Fruit fly (Drosophila melanogaster) whole organism, embryonic: Measurements from ENCODE around the gene Vps13D.

ENCODE experiments used
- CG10209 ChIP-seq: fragments of 200-800 bp; sonication (Bioruptor generic); optimal IDR thresholded peaks from 3 replicates; lab custom pipeline; 2017; ENCODE audit warnings: missing biosample characterization, mild to moderate bottlenecking, missing genetic modification characterization, missing genetic modification reagents
- CG10959 ChIP-seq: fragments of 200-800 bp; sonication (Bioruptor generic); IDR thresholded peaks from 2 replicates; pipeline ENCODE4 v1.3.6; 2022; ENCODE audit warnings: missing biosample characterization, missing genetic modification characterization
- CG11093 ChIP-seq: fragments of 200-800 bp; sonication (Bioruptor generic); IDR thresholded peaks from 3 replicates; pipeline ENCODE4 v1.3.6; 2022; ENCODE audit warnings: missing biosample characterization, missing genetic modification characterization
- CG11695 ChIP-seq: fragments of 200-800 bp; sonication (Bioruptor generic); IDR thresholded peaks from 3 replicates; pipeline ENCODE4 v1.3.6; 2022; ENCODE audit warnings: missing biosample characterization, missing genetic modification characterization
- CG12071 ChIP-seq: fragments of 200-800 bp; sonication (Bioruptor generic); optimal IDR thresholded peaks from 3 replicates; lab custom pipeline; 2018; ENCODE audit warnings: missing biosample characterization, mild to moderate bottlenecking, missing genetic modification characterization
- CG14050 ChIP-seq: fragments of 200-800 bp; sonication (Bioruptor generic); IDR thresholded peaks from 3 replicates; pipeline ENCODE4 v1.3.6; 2022; ENCODE audit warnings: missing biosample characterization, missing genetic modification characterization
- CG2116 ChIP-seq: fragments of 200-800 bp; sonication (Bioruptor generic); optimal IDR thresholded peaks from 3 replicates; lab custom pipeline; 2018; ENCODE audit warnings: missing biosample characterization, mild to moderate bottlenecking, missing genetic modification characterization
- CG2202 ChIP-seq: fragments of 200-800 bp; sonication (Bioruptor generic); optimal IDR thresholded peaks from 2 replicates; lab custom pipeline; 2018; ENCODE audit warnings: missing biosample characterization, mild to moderate bottlenecking, missing genetic modification characterization
- CG3726 ChIP-seq: fragments of 200-800 bp; sonication (Bioruptor generic); IDR thresholded peaks from 3 replicates; pipeline ENCODE4, ENCODE4 v1.3.6; 2022; ENCODE audit warnings: missing biosample characterization, missing genetic modification characterization
- CG3838 ChIP-seq: fragments of 200-800 bp; sonication (Bioruptor generic); optimal IDR thresholded peaks from 3 replicates; lab custom pipeline; 2016; ENCODE audit warnings: missing biosample characterization, missing genetic modification characterization
- CG4282 ChIP-seq: fragments of 200-800 bp; sonication (Bioruptor generic); optimal IDR thresholded peaks from 2 replicates; lab custom pipeline; 2016; ENCODE audit warnings: missing biosample characterization, missing genetic modification characterization
- CG4328 ChIP-seq: fragments of 200-800 bp; sonication (Bioruptor generic); optimal IDR thresholded peaks from 3 replicates; lab custom pipeline; 2017; ENCODE audit warnings: missing biosample characterization, missing genetic modification reagents, missing genetic modification characterization
- CG6254 ChIP-seq: fragments of 200-800 bp; sonication (Bioruptor generic); optimal IDR thresholded peaks from 3 replicates; lab custom pipeline; 2017; ENCODE audit warnings: mild to moderate bottlenecking, missing biosample characterization, missing genetic modification reagents, missing genetic modification characterization
- CG7372 ChIP-seq: fragments of 200-800 bp; sonication (Bioruptor generic); IDR thresholded peaks from 2 replicates; pipeline ENCODE4 v1.3.6; 2022; ENCODE audit warnings: missing biosample characterization, missing genetic modification characterization
- CG7839 ChIP-seq: fragments of 200-800 bp; sonication (Bioruptor generic); optimal IDR thresholded peaks from 3 replicates; lab custom pipeline; 2018; ENCODE audit warnings: missing biosample characterization, mild to moderate bottlenecking, missing genetic modification characterization, moderate library complexity
- CG8478 ChIP-seq: fragments of >200 bp; optimal IDR thresholded peaks from 2 replicates; lab custom pipeline; 2018
- CG9727 ChIP-seq: fragments of 200-800 bp; sonication (Bioruptor generic); optimal IDR thresholded peaks from 3 replicates; lab custom pipeline; 2017; ENCODE audit warnings: missing biosample characterization, mild to moderate bottlenecking, missing genetic modification characterization
- CG9876 ChIP-seq: fragments of 200-800 bp; sonication (Bioruptor generic); optimal IDR thresholded peaks from 2 replicates; lab custom pipeline; 2016; ENCODE audit warnings: missing biosample characterization, missing genetic modification characterization
- Eip74EF ChIP-seq, 2 experiments: fragments of 200-800 bp in 1 of 2; fragments of >200 bp in 1 of 2; sonication (Bioruptor generic) in 1 of 2; optimal IDR thresholded peaks; 2 replicates each; lab custom pipeline; 2017 to 2019; ENCODE audit warnings: missing biosample characterization in 2 of 2, missing genetic modification characterization in 2 of 2, mild to moderate bottlenecking in 1 of 2, moderate library complexity in 1 of 2
- Gug ChIP-seq: fragments of 200-800 bp; sonication (Bioruptor generic); IDR thresholded peaks from 4 replicates; pipeline ENCODE4 v1.3.6; 2022; ENCODE audit warnings: missing biosample characterization, missing genetic modification characterization
- HLH3B ChIP-seq: fragments of 200-800 bp; sonication (Bioruptor generic); IDR thresholded peaks from 2 replicates; pipeline ENCODE4 v1.3.6; 2022; ENCODE audit warnings: missing biosample characterization, missing genetic modification characterization
- HmgZ ChIP-seq: fragments of 200-800 bp; sonication (Bioruptor generic); optimal IDR thresholded peaks from 2 replicates; lab custom pipeline; 2018; ENCODE audit warnings: missing biosample characterization, mild to moderate bottlenecking, missing genetic modification characterization
- Hr78 ChIP-seq, 2 experiments: fragments of 200-800 bp in 1 of 2; fragments of >200 bp in 1 of 2; sonication (Bioruptor generic) in 1 of 2; optimal IDR thresholded peaks; 2 replicates each; lab custom pipeline; 2017 to 2019; ENCODE audit warnings: missing biosample characterization in 2 of 2, missing genetic modification characterization in 2 of 2, mild to moderate bottlenecking in 1 of 2, moderate library complexity in 1 of 2
- MTF-1 ChIP-seq: fragments of 200-800 bp; sonication (Bioruptor generic); optimal IDR thresholded peaks from 2 replicates; lab custom pipeline; 2018; ENCODE audit warnings: missing biosample characterization, mild to moderate bottlenecking, missing genetic modification characterization, borderline replicate concordance
- NC2β ChIP-seq: fragments of 200-800 bp; sonication (Bioruptor generic); optimal IDR thresholded peaks from 2 replicates; lab custom pipeline; 2016; ENCODE audit warnings: missing biosample characterization, missing genetic modification characterization
- Rfx ChIP-seq: fragments of 200-800 bp; sonication (Bioruptor generic); IDR thresholded peaks from 2 replicates; pipeline ENCODE4 v1.3.6; 2022; ENCODE audit warnings: missing biosample characterization, missing genetic modification characterization
- Side ChIP-seq: fragments of 200-800 bp; sonication (Bioruptor generic); optimal IDR thresholded peaks from 2 replicates; lab custom pipeline; 2016; ENCODE audit warnings: missing biosample characterization, missing genetic modification characterization
- TFAM ChIP-seq: fragments of 200-800 bp; sonication (Bioruptor generic); optimal IDR thresholded peaks from 2 replicates; lab custom pipeline; 2017; ENCODE audit warnings: missing biosample characterization, missing genetic modification characterization, inconsistent platforms
- Usf ChIP-seq: fragments of 200-800 bp; sonication (Bioruptor generic); optimal IDR thresholded peaks from 2 replicates; lab custom pipeline; 2017; ENCODE audit warnings: missing genotype, missing biosample characterization, missing genetic modification characterization
- ab ChIP-seq: fragments of 200-800 bp; sonication (Bioruptor generic); optimal IDR thresholded peaks from 2 replicates; lab custom pipeline; 2016; ENCODE audit warnings: missing biosample characterization, missing genetic modification characterization
- bab2 ChIP-seq: fragments of 200-800 bp; sonication (Bioruptor generic); optimal IDR thresholded peaks from 2 replicates; lab custom pipeline; 2016; ENCODE audit warnings: missing biosample characterization, missing genetic modification characterization
- bsh ChIP-seq, 2 experiments: fragments of 200-800 bp; sonication (Bioruptor generic); optimal IDR thresholded peaks; 2 replicates each; lab custom pipeline; 2017 to 2018; ENCODE audit warnings: mild to moderate bottlenecking in 2 of 2, missing biosample characterization in 2 of 2, missing genetic modification characterization in 2 of 2, moderate library complexity in 1 of 2
- da ChIP-seq: fragments of 200-800 bp; sonication (Bioruptor generic); optimal IDR thresholded peaks from 2 replicates; lab custom pipeline; 2016; ENCODE audit warnings: missing biosample characterization, missing genetic modification characterization
- dati ChIP-seq: fragments of 200-800 bp; sonication (Bioruptor generic); IDR thresholded peaks from 2 replicates; pipeline ENCODE4 v1.3.6; 2022; ENCODE audit warnings: missing biosample characterization, missing genetic modification characterization
- dysf ChIP-seq: fragments of 200-800 bp; sonication (Bioruptor generic); IDR thresholded peaks from 3 replicates; pipeline ENCODE4 v1.3.6; 2022; ENCODE audit warnings: missing biosample characterization, missing genetic modification characterization
- en ChIP-seq: fragments of 200-800 bp; sonication (Bioruptor generic); optimal IDR thresholded peaks from 2 replicates; lab custom pipeline; 2016; ENCODE audit warnings: missing biosample characterization, missing genetic modification characterization
- fru ChIP-seq: fragments of >200 bp; optimal IDR thresholded peaks from 2 replicates; lab custom pipeline; 2017
- gfzf ChIP-seq: fragments of 200-800 bp; sonication (Bioruptor generic); optimal IDR thresholded peaks from 2 replicates; lab custom pipeline; 2016; ENCODE audit warnings: missing biosample characterization, mild to moderate bottlenecking, missing genetic modification characterization, moderate library complexity
- ind ChIP-seq: fragments of 200-800 bp; sonication (Bioruptor generic); optimal IDR thresholded peaks from 3 replicates; lab custom pipeline; 2016; ENCODE audit warnings: missing biosample characterization, missing genetic modification characterization
- jing ChIP-seq: fragments of 200-800 bp; sonication (Bioruptor generic); optimal IDR thresholded peaks from 2 replicates; lab custom pipeline; 2018; ENCODE audit warnings: missing biosample characterization, mild to moderate bottlenecking, missing genetic modification characterization
- klu ChIP-seq: fragments of 200-800 bp; sonication (Bioruptor generic); IDR thresholded peaks from 2 replicates; pipeline ENCODE4 v1.3.6; 2022; ENCODE audit warnings: missing biosample characterization, missing genetic modification characterization
- mirr ChIP-seq: fragments of 200-800 bp; sonication (Bioruptor generic); optimal IDR thresholded peaks from 3 replicates; lab custom pipeline; 2018; ENCODE audit warnings: missing biosample characterization, mild to moderate bottlenecking, missing genetic modification characterization
- pb ChIP-seq: fragments of 200-800 bp; sonication (Bioruptor generic); optimal IDR thresholded peaks from 3 replicates; lab custom pipeline; 2016; ENCODE audit warnings: missing biosample characterization, missing genetic modification characterization
- psq ChIP-seq: fragments of 200-800 bp; sonication (Bioruptor generic); optimal IDR thresholded peaks from 2 replicates; lab custom pipeline; 2017; ENCODE audit warnings: missing biosample characterization, missing genetic modification characterization
- ranshi ChIP-seq: fragments of 200-800 bp; sonication (Bioruptor generic); IDR thresholded peaks from 2 replicates; pipeline ENCODE4 v1.3.6; 2022; ENCODE audit warnings: missing biosample characterization, missing genetic modification characterization
- sima ChIP-seq: fragments of 200-800 bp; sonication (Bioruptor generic); optimal IDR thresholded peaks from 2 replicates; lab custom pipeline; 2016; ENCODE audit warnings: missing biosample characterization, missing genetic modification characterization
- slp2 ChIP-seq: fragments of 200-800 bp; sonication (Bioruptor generic); optimal IDR thresholded peaks from 2 replicates; lab custom pipeline; 2016; ENCODE audit warnings: missing biosample characterization, missing genetic modification characterization
- tin ChIP-seq: fragments of 200-800 bp; sonication (Bioruptor generic); optimal IDR thresholded peaks from 3 replicates; lab custom pipeline; 2016; ENCODE audit warnings: missing biosample characterization, missing genetic modification characterization
- unc-4 ChIP-seq: fragments of 200-800 bp; sonication (Bioruptor generic); IDR thresholded peaks from 2 replicates; pipeline ENCODE4 v1.3.6; 2022; ENCODE audit warnings: missing biosample characterization, missing genetic modification characterization; ENCODE audit not compliant: partially characterized antibody

Vps13D gene

DNA sequence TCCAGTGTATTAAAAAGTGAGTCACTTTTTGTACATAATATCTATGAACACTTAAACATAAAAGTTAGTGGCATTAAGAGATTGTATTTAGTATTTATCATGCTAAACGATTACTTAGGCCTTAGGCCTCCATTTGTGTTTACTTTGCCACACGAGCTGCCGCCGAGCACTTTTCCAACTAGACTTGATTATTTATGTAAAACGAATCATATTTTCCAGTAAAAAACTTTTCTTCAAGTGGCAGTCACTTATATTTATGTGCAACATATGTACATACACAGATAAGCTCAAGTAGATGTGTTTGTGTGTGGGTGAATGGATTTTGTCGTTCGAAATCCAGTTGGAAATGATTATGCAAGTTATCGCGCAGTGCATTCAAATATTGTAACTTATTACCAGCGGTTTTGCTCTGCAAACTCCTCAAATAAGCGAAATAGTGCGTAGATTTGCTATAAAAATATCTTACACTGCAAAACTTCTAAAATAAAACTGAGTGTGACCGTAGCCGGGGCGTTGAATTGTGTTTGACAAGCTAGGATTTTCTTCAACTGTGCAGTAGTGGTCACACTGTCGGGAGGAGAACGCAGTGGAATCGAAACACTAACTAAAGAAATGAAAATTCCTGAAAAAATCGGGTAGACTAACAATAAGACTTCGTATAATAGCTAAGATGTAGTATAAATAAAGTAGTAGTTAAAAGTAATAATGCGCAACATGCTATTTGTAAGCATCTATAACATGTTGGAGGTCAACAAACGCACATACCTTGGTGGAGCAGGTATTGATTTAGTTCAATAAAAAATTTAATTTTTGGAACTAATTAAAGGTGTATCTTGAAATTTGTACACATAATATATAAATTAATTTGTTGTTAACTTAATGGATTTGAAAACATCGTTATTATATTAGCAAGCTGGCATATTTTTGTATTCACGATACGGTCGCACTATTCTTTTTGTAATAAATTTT, 5.0 kb upstream of the Vps13D start, which contains the start of the genes Klc and CG10984 (continued):
- TF ChIP-seq CG12071 (GFP tag; lab: Kevin White, UChicago) (no peak), Rfx (peak; percentile 86; the same call in 1 of the 2 replicates), dati (GFP tag; lab: Robert Waterston, UW) (peak; percentile 62; the same call in 1 of the 2 replicates), CG7372 (GFP tag; lab: Robert Waterston, UW) (peak; percentile 46), ranshi (GFP tag; lab: Robert Waterston, UW) (peak; percentile 70; the same call in 1 of the 2 replicates), tin (peak; percentile 65), CG11695 (GFP tag; lab: Robert Waterston, UW) (peak; percentile 72; the same call in 2 of the 3 replicates), CG2202 (tag; lab: Kevin White, UChicago) (no peak), ind (GFP tag; lab: Kevin White, UChicago) (peak; percentile 64), CG9727 (GFP tag; lab: Kevin White, UChicago) (no peak), en (peak; percentile 36), CG7839 (tag; lab: Kevin White, UChicago) (no peak), sima (GFP tag; lab: Kevin White, UChicago) (peak; percentile 13), ab (GFP tag; lab: Kevin White, UChicago) (peak; percentile 38), jing (no peak), CG8478 (lab: Kevin White, UChicago) (no peak), dysf (GFP tag; lab: Robert Waterston, UW) (peak; percentile 81; the same call in 2 of the 3 replicates), Usf (no peak), mirr (no peak), CG4328 (GFP tag; lab: Kevin White, UChicago) (peak; percentile 37), CG11093 (GFP tag; lab: Robert Waterston, UW) (0 out of 3 replicates have a peak, but pooled peaks have one; percentile 56), TFAM (GFP tag; lab: Kevin White, UChicago) (no peak), Side (GFP tag; lab: Kevin White, UChicago) (peak; percentile 61), HmgZ (peak; percentile 10), CG6254 (GFP tag; lab: Kevin White, UChicago) (no peak), da (GFP tag; lab: Kevin White, UChicago) (no peak), unc-4 (GFP tag; lab: Robert Waterston, UW) (0 out of 2 replicates have a peak, but pooled peaks have one; percentile 10), CG3838 (GFP tag; lab: Kevin White, UChicago) (no peak), CG4282 (GFP tag; lab: Kevin White, UChicago) (peak; percentile 72), slp2 (GFP tag; lab: Kevin White, UChicago) (peak; percentile 43), NC2β (GFP tag; lab: Kevin White, UChicago) (no peak), Hr78 (GFP tag; optimal IDR thresholded peaks at IDR 0.05; lab: Kevin White, UChicago) (no peak), pb (GFP tag; lab: Kevin White, UChicago) (peak; percentile 73), psq (GFP tag; lab: Kevin White, UChicago) (no peak), MTF-1 (GFP tag; lab: Kevin White, UChicago) (no peak), bsh (GFP tag; optimal IDR thresholded peaks at IDR 0.05; lab: Kevin White, UChicago) (peak; percentile 64 to 66), CG10959 (no peak), Eip74EF (GFP tag; optimal IDR thresholded peaks at IDR 0.05; lab: Kevin White, UChicago) (peak in 1 of 2 experiments; percentile 71), gfzf (GFP tag; lab: Kevin White, UChicago) (peak; percentile 90), CG3726 (GFP tag; lab: Robert Waterston, UW) (no peak; the same call in 2 of the 3 replicates), klu (GFP tag; lab: Robert Waterston, UW) (no peak), bab2 (GFP tag; lab: Kevin White, UChicago) (peak; percentile 68), CG9876 (GFP tag; lab: Kevin White, UChicago) (no peak), CG2116 (GFP tag; lab: Kevin White, UChicago) (peak; percentile 21), HLH3B (GFP tag; lab: Robert Waterston, UW) (peak; percentile 80; the same call in 1 of the 2 replicates), CG10209 (peak; percentile 27), fru (lab: Kevin White, UChicago) (no peak), CG14050 (GFP tag; lab: Robert Waterston, UW) (no peak), Gug (GFP tag; lab: Robert Waterston, UW) (no peak; the same call in 1 of the 4 replicates)
